4 worm cellular contexts compared by ENCODE assay signal in genomic region chrII:14357936-14358416, ce11.
TF ChIP-seq lines count a peak whose summit lies in the region.

TSS of gene agl-1 (minus strand) at chrII:14358113.
TSS of gene pfs-2 (plus strand) at chrII:14358366.

TF ChIP-seq in whole organism, L2 larva, 48 proteins besides CTCF, POLR2A, EP300 and RAD21 (continues in another document):
- TF ChIP-seq F13H6.1 (tag; optimal IDR thresholded peaks at IDR 0.05; lab: Kevin White, UChicago) (peak; percentile 64), ZK546.5 (tag; optimal IDR thresholded peaks at IDR 0.05; lab: Kevin White, UChicago) (peak; percentile 43), sma-9 (GFP tag; optimal IDR thresholded peaks at IDR 0.05; lab: Kevin White, UChicago) (peak; percentile 63), sma-9 (tag; optimal IDR thresholded peaks at IDR 0.05; lab: Kevin White, UChicago) (no peak), egl-27 (tag; optimal IDR thresholded peaks at IDR 0.05; lab: Kevin White, UChicago) (peak; percentile 10), sma-3 (GFP tag; optimal IDR thresholded peaks at IDR 0.05; lab: Kevin White, UChicago) (peak; percentile 40), fos-1 (tag; optimal IDR thresholded peaks at IDR 0.05; lab: Kevin White, UChicago) (peak; percentile 31), mab-5 (tag; optimal IDR thresholded peaks at IDR 0.05; lab: Kevin White, UChicago) (peak; percentile 53), lin-13 (GFP tag; optimal IDR thresholded peaks at IDR 0.05; lab: Kevin White, UChicago) (peak; percentile 77), lsy-2 (tag; optimal IDR thresholded peaks at IDR 0.05; lab: Kevin White, UChicago) (peak; percentile 82 to 93), C34F6.9 (tag; optimal IDR thresholded peaks at IDR 0.05; lab: Kevin White, UChicago) (peak; percentile 91), nhr-25 (tag; optimal IDR thresholded peaks at IDR 0.05; lab: Kevin White, UChicago) (peak; percentile 42), snpc-4 (tag; optimal IDR thresholded peaks at IDR 0.05; lab: Kevin White, UChicago) (peak; percentile 48), sem-4 (tag; optimal IDR thresholded peaks at IDR 0.05; lab: Kevin White, UChicago) (peak; percentile 22), nhr-129 (tag; optimal IDR thresholded peaks at IDR 0.05; lab: Kevin White, UChicago) (peak; percentile 81), lin-11 (tag; optimal IDR thresholded peaks at IDR 0.05; lab: Kevin White, UChicago) (peak; percentile 7), mdl-1 (tag; optimal IDR thresholded peaks at IDR 0.05; lab: Kevin White, UChicago) (peak; percentile 51 to 75), nhr-6 (tag; optimal IDR thresholded peaks at IDR 0.05; lab: Kevin White, UChicago) (no peak), R02D3.7 (tag; optimal IDR thresholded peaks at IDR 0.05; lab: Kevin White, UChicago) (no peak), elt-3 (tag; optimal IDR thresholded peaks at IDR 0.05; lab: Kevin White, UChicago) (no peak), unc-62 (GFP tag; optimal IDR thresholded peaks at IDR 0.05; lab: Kevin White, UChicago) (no peak), unc-55 (GFP tag; optimal IDR thresholded peaks at IDR 0.05; lab: Kevin White, UChicago) (peak; percentile 84), ztf-1 (GFP tag; conservative IDR thresholded peaks at IDR 0.05; lab: Robert Waterston, UW) (no peak)

TF ChIP-seq in whole organism, L4 larva, 104 proteins besides CTCF, POLR2A, EP300 and RAD21 (continues in another document):
- TF ChIP-seq daf-19 (GFP tag; conservative IDR thresholded peaks at IDR 0.05; lab: Robert Waterston, UW) (no peak), mdl-1 (tag; optimal IDR thresholded peaks at IDR 0.05; lab: Kevin White, UChicago) (peak; percentile 10 to 85), dmd-6 (GFP tag; IDR thresholded peaks at IDR 0.05; lab: Robert Waterston, UW) (0 out of 2 replicates have a peak, but pooled peaks have one; percentile 15), dve-1 (tag; optimal IDR thresholded peaks at IDR 0.05; lab: Kevin White, UChicago; ENCODE audit: insufficient read depth) (peak; percentile 59), lim-7 (GFP tag; IDR thresholded peaks at IDR 0.05; lab: Robert Waterston, UW) (peak; percentile 19; the same call in 1 of the 2 replicates), sdz-12 (GFP tag; optimal IDR thresholded peaks at IDR 0.05; lab: Kevin White, UChicago) (no peak), egl-27 (tag; optimal IDR thresholded peaks at IDR 0.05; lab: Kevin White, UChicago) (no peak), ceh-20 (GFP tag; IDR thresholded peaks at IDR 0.05; lab: Robert Waterston, UW) (0 out of 2 replicates have a peak, but pooled peaks have one; percentile 30), mxl-3 (GFP tag; optimal IDR thresholded peaks at IDR 0.05; lab: Kevin White, UChicago) (peak; percentile 78), nhr-77 (tag; optimal IDR thresholded peaks at IDR 0.05; lab: Kevin White, UChicago) (peak; percentile 64), mes-2 (tag; optimal IDR thresholded peaks at IDR 0.05; lab: Kevin White, UChicago; ENCODE audit: poor library complexity, severe bottlenecking) (peak; percentile 78), spr-1 (tag; optimal IDR thresholded peaks at IDR 0.05; lab: Kevin White, UChicago) (peak; percentile 50), snpc-1.2 (GFP tag; IDR thresholded peaks at IDR 0.05; lab: Robert Waterston, UW) (no peak), ceh-28 (tag; optimal IDR thresholded peaks at IDR 0.05; lab: Kevin White, UChicago) (peak; percentile 59), pha-4 (GFP tag; IDR thresholded peaks at IDR 0.05; lab: Robert Waterston, UW) (no peak), pha-4 (tag; optimal IDR thresholded peaks at IDR 0.05; lab: Kevin White, UChicago) (peak; percentile 65), Y105C5A.15 (GFP tag; IDR thresholded peaks at IDR 0.05; lab: Robert Waterston, UW) (no peak), ZK546.5 (tag; optimal IDR thresholded peaks at IDR 0.05; lab: Kevin White, UChicago) (peak in 1 of 2 experiments; percentile 58), hmg-1.1 (GFP tag; IDR thresholded peaks at IDR 0.05; lab: Robert Waterston, UW) (no peak), duxl-1 (tag; optimal IDR thresholded peaks at IDR 0.05; lab: Kevin White, UChicago; ENCODE audit: poor library complexity) (no peak), hlh-30 (tag; optimal IDR thresholded peaks at IDR 0.05; lab: Kevin White, UChicago; ENCODE audit: insufficient read depth) (peak; percentile 95), skn-1 (tag; optimal IDR thresholded peaks at IDR 0.05; lab: Kevin White, UChicago) (no peak)

TF ChIP-seq in whole organism, late embryonic, 69 proteins besides CTCF, POLR2A, EP300 and RAD21 (continues in another document):
- TF ChIP-seq F13H6.1 (tag; optimal IDR thresholded peaks at IDR 0.05; lab: Kevin White, UChicago) (no peak), nhr-11 (tag; optimal IDR thresholded peaks at IDR 0.05; lab: Kevin White, UChicago) (no peak), ceh-18 (tag; optimal IDR thresholded peaks at IDR 0.05; lab: Kevin White, UChicago) (peak; percentile 64), hlh-8 (tag; optimal IDR thresholded peaks at IDR 0.05; lab: Kevin White, UChicago) (no peak), elt-2 (tag; optimal IDR thresholded peaks at IDR 0.05; lab: Kevin White, UChicago) (peak; percentile 42), rnt-1 (tag; optimal IDR thresholded peaks at IDR 0.05; lab: Kevin White, UChicago) (peak; percentile 21), eyg-1 (tag; optimal IDR thresholded peaks at IDR 0.05; lab: Kevin White, UChicago) (no peak), tbx-2 (tag; optimal IDR thresholded peaks at IDR 0.05; lab: Kevin White, UChicago) (no peak), hlh-30 (tag; optimal IDR thresholded peaks at IDR 0.05; lab: Kevin White, UChicago; ENCODE audit: insufficient read depth) (peak; percentile 43), hlh-13 (GFP tag; optimal IDR thresholded peaks at IDR 0.05; lab: Kevin White, UChicago) (no peak), ceh-14 (tag; optimal IDR thresholded peaks at IDR 0.05; lab: Kevin White, UChicago) (peak; percentile 17), ceh-19 (GFP tag; optimal IDR thresholded peaks at IDR 0.05; lab: Kevin White, UChicago) (no peak), dve-1 (tag; optimal IDR thresholded peaks at IDR 0.05; lab: Kevin White, UChicago) (no peak), ceh-34 (tag; optimal IDR thresholded peaks at IDR 0.05; lab: Kevin White, UChicago) (no peak), odd-2 (tag; optimal IDR thresholded peaks at IDR 0.05; lab: Kevin White, UChicago) (no peak), sox-2 (GFP tag; IDR thresholded peaks at IDR 0.05; lab: Robert Waterston, UW) (no peak), mec-3 (tag; optimal IDR thresholded peaks at IDR 0.05; lab: Kevin White, UChicago; ENCODE audit: borderline replicate concordance) (no peak), C08G9.2 (tag; optimal IDR thresholded peaks at IDR 0.05; lab: Kevin White, UChicago) (peak; percentile 26), unc-55 (GFP tag; optimal IDR thresholded peaks at IDR 0.05; lab: Kevin White, UChicago) (no peak), ceh-2 (tag; optimal IDR thresholded peaks at IDR 0.05; lab: Kevin White, UChicago) (no peak), Y22D7AL.16 (tag; optimal IDR thresholded peaks at IDR 0.05; lab: Kevin White, UChicago) (no peak), zip-5 (tag; optimal IDR thresholded peaks at IDR 0.05; lab: Kevin White, UChicago) (no peak), K09A11.1 (tag; optimal IDR thresholded peaks at IDR 0.05; lab: Kevin White, UChicago; ENCODE audit: insufficient read depth) (no peak), madf-2 (tag; optimal IDR thresholded peaks at IDR 0.05; lab: Kevin White, UChicago) (peak; percentile 21), fkh-6 (tag; optimal IDR thresholded peaks at IDR 0.05; lab: Kevin White, UChicago) (no peak), dmd-4 (tag; optimal IDR thresholded peaks at IDR 0.05; lab: Kevin White, UChicago; ENCODE audit: borderline replicate concordance) (no peak)

TF ChIP-seq in whole organism, mixed stage, embryonic, 35 proteins besides CTCF, POLR2A, EP300 and RAD21:
- peak; percentile 85 for TF ChIP-seq lsy-2 (tag; optimal IDR thresholded peaks at IDR 0.05; lab: Kevin White, UChicago)
- TF ChIP-seq blmp-1 (tag; optimal IDR thresholded peaks at IDR 0.05; lab: Kevin White, UChicago), result no peak
- TF ChIP-seq tbx-8 (GFP tag; optimal IDR thresholded peaks at IDR 0.05; lab: Kevin White, UChicago), result no peak
- TF ChIP-seq elt-1 (tag; optimal IDR thresholded peaks at IDR 0.05; lab: Kevin White, UChicago; ENCODE audit: borderline replicate concordance, insufficient read depth), result no peak
- peak; percentile 72 for TF ChIP-seq ceh-39 (tag; optimal IDR thresholded peaks at IDR 0.05; lab: Kevin White, UChicago)
- TF ChIP-seq ceh-43 (GFP tag; optimal IDR thresholded peaks at IDR 0.05; lab: Kevin White, UChicago), result peak; percentile 46
- peak; percentile 51 for TF ChIP-seq ces-1 (GFP tag; optimal IDR thresholded peaks at IDR 0.05; lab: Kevin White, UChicago)
- TF ChIP-seq unc-39 (tag; optimal IDR thresholded peaks at IDR 0.05; lab: Kevin White, UChicago), result no peak
- no peak for TF ChIP-seq nhr-28 (tag; optimal IDR thresholded peaks at IDR 0.05; lab: Kevin White, UChicago)
- peak; percentile 76 for TF ChIP-seq nhr-237 (tag; optimal IDR thresholded peaks at IDR 0.05; lab: Kevin White, UChicago)
- peak; percentile 50 for TF ChIP-seq M03D4.4 (tag; optimal IDR thresholded peaks at IDR 0.05; lab: Kevin White, UChicago)
- peak; percentile 49 for TF ChIP-seq lin-13 (tag; optimal IDR thresholded peaks at IDR 0.05; lab: Kevin White, UChicago)
- peak; percentile 57 for TF ChIP-seq pha-4 (tag; optimal IDR thresholded peaks at IDR 0.05; lab: Kevin White, UChicago)
- TF ChIP-seq mls-2 (tag; optimal IDR thresholded peaks at IDR 0.05; lab: Kevin White, UChicago), result peak; percentile 35
- no peak for TF ChIP-seq mab-5 (tag; optimal IDR thresholded peaks at IDR 0.05; lab: Kevin White, UChicago)
- TF ChIP-seq bed-3 (GFP tag; optimal IDR thresholded peaks at IDR 0.05; lab: Kevin White, UChicago), result no peak
- TF ChIP-seq sptf-1 (tag; optimal IDR thresholded peaks at IDR 0.05; lab: Kevin White, UChicago), result peak; percentile 55
- peak; percentile 12 for TF ChIP-seq unc-120 (tag; optimal IDR thresholded peaks at IDR 0.05; lab: Kevin White, UChicago; ENCODE audit: poor library complexity, severe bottlenecking)
- no peak for TF ChIP-seq sem-2 (GFP tag; optimal IDR thresholded peaks at IDR 0.05; lab: Kevin White, UChicago)
- TF ChIP-seq lin-32 (GFP tag; optimal IDR thresholded peaks at IDR 0.05; lab: Kevin White, UChicago), result no peak
- peak; percentile 82 for TF ChIP-seq mep-1 (tag; optimal IDR thresholded peaks at IDR 0.05; lab: Kevin White, UChicago)
- TF ChIP-seq hlh-1 (tag; optimal IDR thresholded peaks at IDR 0.05; lab: Kevin White, UChicago), result peak; percentile 48
- TF ChIP-seq zip-8 (tag; optimal IDR thresholded peaks at IDR 0.05; lab: Kevin White, UChicago), result no peak
- no peak for TF ChIP-seq elt-3 (tag; optimal IDR thresholded peaks at IDR 0.05; lab: Kevin White, UChicago)
- TF ChIP-seq cnd-1 (tag; optimal IDR thresholded peaks at IDR 0.05; lab: Kevin White, UChicago), result no peak
- no peak for TF ChIP-seq ham-2 (GFP tag; optimal IDR thresholded peaks at IDR 0.05; lab: Kevin White, UChicago)
- no peak for TF ChIP-seq snpc-4 (tag; optimal IDR thresholded peaks at IDR 0.05; lab: Kevin White, UChicago)
